Worm (Caenorhabditis elegans): ENCODE data around the gene chil-27.

DNA sequence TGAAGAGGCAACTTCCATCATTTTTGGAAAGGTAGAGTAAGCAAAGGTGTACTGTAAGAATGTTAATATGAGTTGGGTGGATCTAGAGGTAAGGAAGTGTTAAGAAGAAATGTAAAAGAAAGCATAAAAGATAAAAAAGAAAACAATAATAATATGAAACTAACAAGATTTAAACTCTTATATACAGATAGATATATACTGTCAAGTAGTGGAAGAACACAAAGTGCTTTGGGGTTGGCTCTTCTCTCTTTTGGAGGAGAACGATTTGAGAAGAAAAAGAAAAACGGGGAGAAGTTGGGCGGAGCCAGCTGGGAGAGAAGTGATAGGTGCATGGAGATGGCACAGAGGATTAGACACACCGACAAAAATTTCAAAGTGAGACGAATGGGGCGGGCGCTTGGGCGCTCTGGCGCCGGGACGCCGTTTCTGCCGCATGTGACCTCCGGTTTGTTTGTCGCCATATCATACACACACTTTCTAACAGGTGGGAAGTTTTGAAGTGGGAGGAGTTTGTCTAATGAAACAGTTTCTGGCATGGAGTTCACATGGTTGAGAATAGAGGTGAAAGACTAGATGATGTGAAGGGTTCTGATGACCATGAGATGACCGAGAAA lies 9.8 kb downstream of the chil-27 start, which contains the start of gene T19H5.4:
- TF ChIP-seq ahr-1 (tag; optimal IDR thresholded peaks at IDR 0.05) = no peak
- no peak for TF ChIP-seq pha-2 (tag; optimal IDR thresholded peaks at IDR 0.05)
